Fruit fly (Drosophila melanogaster): ENCODE measurements around the gene Smug.

DNA sequence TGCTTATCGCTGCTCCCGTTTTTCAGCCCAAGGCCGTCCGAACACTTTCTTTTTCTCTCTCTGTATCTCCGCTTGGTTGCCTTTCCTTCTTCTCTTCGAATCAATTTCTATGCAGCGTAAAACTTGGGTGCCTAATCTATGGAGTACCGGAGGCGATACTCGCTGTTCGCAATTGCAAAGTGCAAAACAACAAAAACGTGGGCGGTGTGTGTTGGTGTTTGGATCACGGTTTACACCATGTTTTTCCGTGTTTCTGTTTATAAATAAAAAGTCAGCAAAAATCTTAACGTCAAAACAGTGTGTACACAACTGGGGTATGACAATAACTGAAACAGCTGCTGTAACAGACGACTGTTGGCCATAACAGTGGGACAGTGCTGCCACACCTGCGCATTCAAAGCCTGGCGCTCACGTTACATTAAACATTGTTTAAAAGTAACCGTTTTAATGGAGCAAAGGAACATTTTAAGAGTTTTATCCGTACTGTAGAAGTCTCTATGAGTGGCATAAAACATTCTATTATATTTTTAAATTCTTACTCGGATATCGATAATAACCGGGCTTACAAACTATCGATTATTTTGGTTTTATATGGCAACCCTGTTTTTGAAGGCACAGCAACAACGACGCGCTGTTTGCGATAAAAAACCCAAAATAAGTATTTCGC lies 1.2 kb upstream of the Smug start, which contains the start of the genes m-cup and Det:
- TF ChIP-seq CTCF (optimal IDR thresholded peaks at IDR 0.05) (no peak), CG8478 (optimal IDR thresholded peaks at IDR 0.05) (no peak)

Data from S2 (cell line).